Worm (Caenorhabditis elegans) whole organism, L4 larva: ENCODE measurements around the gene srsx-17.

Source experiments
- Y105C5A.15 ChIP-seq: fragments of 200-800 bp; sonication (Bioruptor generic); IDR thresholded peaks from 2 replicates; pipeline ENCODE4 v1.3.6; 2022; ENCODE audit warnings: missing genetic modification characterization, missing compliant biosample characterization
- dpl-1 ChIP-seq: fragments of 150-350 bp; optimal IDR thresholded peaks from 2 replicates; lab custom pipeline; 2014; ENCODE audit warnings: missing biosample characterization, missing genetic modification reagents, missing genetic modification characterization
- egl-27 ChIP-seq: sonication (generic microtip); optimal IDR thresholded peaks from 3 replicates; lab custom pipeline; 2017; ENCODE audit warnings: missing biosample characterization, missing genetic modification reagents, missing genetic modification characterization
- fos-1 ChIP-seq: fragments of 150-350 bp; optimal IDR thresholded peaks from 2 replicates; lab custom pipeline; 2014; ENCODE audit warnings: missing biosample characterization, missing genetic modification characterization
- madf-9 ChIP-seq: fragments of 200-800 bp; sonication (Bioruptor generic); conservative IDR thresholded peaks from 2 replicates; pipeline ENCODE4 v1.3.6; 2022; ENCODE audit warnings: missing genetic modification reagents, missing genetic modification characterization, missing compliant biosample characterization
- mdl-1 ChIP-seq, 2 experiments: fragments of 150-350 bp in 1 of 2; sonication (generic microtip) in 1 of 2; optimal IDR thresholded peaks; 2 replicates each; lab custom pipeline; 2014 to 2017; ENCODE audit warnings: missing biosample characterization in 2 of 2, missing genetic modification characterization in 2 of 2
- mxl-2 ChIP-seq: fragments of 200-800 bp; sonication (Bioruptor generic); conservative IDR thresholded peaks from 2 replicates; pipeline ENCODE4 v1.3.6; 2022; ENCODE audit warnings: missing genetic modification reagents, missing genetic modification characterization, missing compliant biosample characterization
- nhr-42 ChIP-seq: fragments of 200-800 bp; sonication (Bioruptor generic); IDR thresholded peaks from 2 replicates; pipeline ENCODE4 v1.3.6; 2022; ENCODE audit warnings: missing genetic modification characterization, missing compliant biosample characterization
- pqm-1 ChIP-seq: sonication (generic microtip); optimal IDR thresholded peaks from 2 replicates; lab custom pipeline; 2017; ENCODE audit warnings: missing biosample characterization, missing genetic modification characterization
- spr-3 ChIP-seq: fragments of 200-800 bp; sonication (Bioruptor generic); optimal IDR thresholded peaks from 2 replicates; lab custom pipeline; 2018; ENCODE audit warnings: mild to moderate bottlenecking, missing genetic modification characterization, missing compliant biosample characterization

ce11 chrV:5973713-5974112, 46.3 kb downstream of the srsx-17 start:
- TF ChIP-seq dpl-1 (GFP tag; lab: Kevin White, UChicago) (no peak), egl-27 (tag; lab: Kevin White, UChicago) (no peak), Y105C5A.15 (GFP tag; lab: Robert Waterston, UW) (no peak), nhr-42 (GFP tag; lab: Robert Waterston, UW) (no peak), fos-1 (tag; lab: Kevin White, UChicago) (no peak), madf-9 (no peak), mdl-1 (tag; optimal IDR thresholded peaks at IDR 0.05; lab: Kevin White, UChicago) (no peak), spr-3 (GFP tag; lab: Kevin White, UChicago) (no peak), mxl-2 (GFP tag; lab: Robert Waterston, UW) (no peak), pqm-1 (tag; lab: Kevin White, UChicago) (no peak)
